Worm (Caenorhabditis elegans) whole organism, L4/young adult: Measurements from ENCODE around the gene F36D3.16.

Experiments used
- W03F9.2 ChIP-seq: fragments of 150-350 bp; optimal IDR thresholded peaks from 2 replicates; lab custom pipeline; 2014; ENCODE audit warnings: missing biosample characterization, missing genetic modification characterization
- dao-5 ChIP-seq: sonication (generic microtip); optimal IDR thresholded peaks from 2 replicates; lab custom pipeline; 2016; ENCODE audit warnings: missing genotype, missing genetic modification characterization, moderate library complexity, missing compliant biosample characterization
- him-1 ChIP-seq: sonication (generic microtip); optimal IDR thresholded peaks from 2 replicates; lab custom pipeline; 2016; ENCODE audit warnings: missing genotype, missing genetic modification reagents, missing genetic modification characterization, missing compliant biosample characterization

- TF ChIP-seq him-1 (tag; lab: Kevin White, UChicago) (no peak), dao-5 (no peak), W03F9.2 (tag; lab: Kevin White, UChicago) (no peak)
Observed at ce11 chrV:16565639-16566038, 37.7 kb downstream of the F36D3.16 start, which contains the start of gene sru-45.
